Worm (Caenorhabditis elegans) whole organism, L1 larva: Measurements from ENCODE around the gene ostf-4.
A peak's percentile ranks its signal among the peaks of the same experiment; 100 is the strongest.

Experiments
- F16B12.6 ChIP-seq: fragments of 150-350 bp; optimal IDR thresholded peaks from 2 replicates; lab custom pipeline; 2014; ENCODE audit warnings: missing biosample characterization, missing genetic modification characterization
- Y116A8C.19 ChIP-seq: sonication (generic microtip); optimal IDR thresholded peaks from 2 replicates; lab custom pipeline; 2016; ENCODE audit warnings: missing compliant biosample characterization, missing genetic modification characterization, borderline replicate concordance
- ama-1 ChIP-seq: fragments of 150-350 bp; optimal IDR thresholded peaks from 2 replicates; lab custom pipeline; 2014
- blmp-1 ChIP-seq: fragments of 150-350 bp; optimal IDR thresholded peaks from 2 replicates; lab custom pipeline; 2014; ENCODE audit warnings: missing biosample characterization, missing genetic modification characterization
- ceh-63 ChIP-seq: fragments of 200-800 bp; sonication (Bioruptor generic); optimal IDR thresholded peaks from 2 replicates; lab custom pipeline; 2018; ENCODE audit warnings: mild to moderate bottlenecking, missing genetic modification characterization, missing compliant biosample characterization
- ceh-8 ChIP-seq: fragments of 200-800 bp; sonication (Bioruptor generic); optimal IDR thresholded peaks from 2 replicates; lab custom pipeline; 2018; ENCODE audit warnings: mild to moderate bottlenecking, missing genetic modification characterization, moderate library complexity, missing compliant biosample characterization
- ceh-82 ChIP-seq, 3 experiments: fragments of 150-350 bp in 1 of 3; sonication (generic microtip) in 2 of 3; optimal IDR thresholded peaks; 2 replicates each; lab custom pipeline; 2014 to 2017; ENCODE audit warnings: missing biosample characterization in 3 of 3, missing genetic modification characterization in 3 of 3
- ceh-88 ChIP-seq: fragments of 200-800 bp; sonication (Bioruptor generic); IDR thresholded peaks from 2 replicates; pipeline ENCODE4 v1.3.6; 2022; ENCODE audit warnings: missing genetic modification characterization, missing compliant biosample characterization
- ceh-90 ChIP-seq: sonication (generic microtip); optimal IDR thresholded peaks from 2 replicates; lab custom pipeline; 2016; ENCODE audit warnings: missing genetic modification characterization, missing compliant biosample characterization
- dpl-1 ChIP-seq, 3 experiments: fragments of 150-350 bp in 2 of 3; sonication (generic microtip) in 1 of 3; optimal IDR thresholded peaks; 2 replicates each; lab custom pipeline; 2014 to 2017; ENCODE audit warnings: missing biosample characterization in 3 of 3, missing genetic modification characterization in 3 of 3, missing genetic modification reagents in 3 of 3
- dsc-1 ChIP-seq: sonication (generic microtip); optimal IDR thresholded peaks from 2 replicates; lab custom pipeline; 2016; ENCODE audit warnings: mild to moderate bottlenecking, missing genetic modification characterization, missing compliant biosample characterization
- efl-3 ChIP-seq: fragments of 200-800 bp; sonication (Bioruptor generic); optimal IDR thresholded peaks from 2 replicates; lab custom pipeline; 2018; ENCODE audit warnings: mild to moderate bottlenecking, missing genetic modification characterization, missing compliant biosample characterization
- egl-27 ChIP-seq, 2 experiments: fragments of 150-350 bp in 1 of 2; sonication (generic microtip); optimal IDR thresholded peaks; 3 replicates each; lab custom pipeline; 2017 to 2018; ENCODE audit warnings: missing biosample characterization in 2 of 2, missing genetic modification characterization in 2 of 2, missing genetic modification reagents in 2 of 2
- elt-2 ChIP-seq: sonication (generic microtip); optimal IDR thresholded peaks from 2 replicates; lab custom pipeline; 2016; ENCODE audit warnings: missing genetic modification characterization, mild to moderate bottlenecking, inconsistent platforms, missing compliant biosample characterization, missing genetic modification reagents
- elt-3 ChIP-seq, 6 experiments: fragments of 150-350 bp in 1 of 6; sonication (generic microtip); optimal IDR thresholded peaks; 2 replicates each; lab custom pipeline; 2017 to 2018; ENCODE audit warnings: missing biosample characterization in 6 of 6, missing genetic modification characterization in 6 of 6, inconsistent platforms in 1 of 6
- ets-5 ChIP-seq: fragments of 200-800 bp; sonication (Bioruptor generic); IDR thresholded peaks from 2 replicates; pipeline ENCODE4 v1.3.6; 2022; ENCODE audit warnings: missing genetic modification characterization, missing compliant biosample characterization
- fkh-10 ChIP-seq: sonication (generic microtip); optimal IDR thresholded peaks from 2 replicates; lab custom pipeline; 2017; ENCODE audit warnings: missing biosample characterization, missing genetic modification reagents, missing genetic modification characterization
- fkh-4 ChIP-seq: sonication (generic microtip); optimal IDR thresholded peaks from 2 replicates; lab custom pipeline; 2016; ENCODE audit warnings: missing compliant biosample characterization, missing genetic modification characterization, borderline replicate concordance
- fkh-8 ChIP-seq: sonication (generic microtip); optimal IDR thresholded peaks from 2 replicates; lab custom pipeline; 2016; ENCODE audit warnings: mild to moderate bottlenecking, missing genetic modification characterization, missing compliant biosample characterization
- fos-1 ChIP-seq: fragments of 150-350 bp; optimal IDR thresholded peaks from 2 replicates; lab custom pipeline; 2014; ENCODE audit warnings: missing biosample characterization, missing genetic modification characterization
- hlh-17 ChIP-seq: fragments of 200-800 bp; sonication (Bioruptor generic); optimal IDR thresholded peaks from 2 replicates; lab custom pipeline; 2018; ENCODE audit warnings: missing genetic modification characterization, mild to moderate bottlenecking, missing compliant biosample characterization, moderate library complexity, borderline replicate concordance
- hlh-4 ChIP-seq: sonication (generic microtip); optimal IDR thresholded peaks from 2 replicates; lab custom pipeline; 2016; ENCODE audit warnings: mild to moderate bottlenecking, missing genetic modification characterization, missing compliant biosample characterization
- hpl-2 ChIP-seq: fragments of 150-350 bp; optimal IDR thresholded peaks from 2 replicates; lab custom pipeline; 2014; ENCODE audit warnings: missing biosample characterization, missing genetic modification reagents, missing genetic modification characterization
- isw-1 ChIP-seq: fragments of 200-800 bp; sonication (Bioruptor generic); IDR thresholded peaks from 2 replicates; pipeline ENCODE4 v1.3.6; 2022; ENCODE audit warnings: missing genetic modification characterization, missing compliant biosample characterization
- jun-1 ChIP-seq: fragments of 150-350 bp; optimal IDR thresholded peaks from 2 replicates; lab custom pipeline; 2014; ENCODE audit warnings: missing biosample characterization, missing genetic modification reagents, missing genetic modification characterization
- lin-13 ChIP-seq: fragments of 150-350 bp; optimal IDR thresholded peaks from 2 replicates; lab custom pipeline; 2014; ENCODE audit warnings: missing biosample characterization, missing genetic modification reagents, missing genetic modification characterization
- lin-14 ChIP-seq: fragments of 200-800 bp; sonication (Bioruptor generic); optimal IDR thresholded peaks from 2 replicates; lab custom pipeline; 2018; ENCODE audit warnings: mild to moderate bottlenecking, missing genetic modification characterization, moderate library complexity, missing compliant biosample characterization
- lin-15B ChIP-seq: fragments of 150-350 bp; sonication (generic microtip); optimal IDR thresholded peaks from 3 replicates; lab custom pipeline; 2014; ENCODE audit warnings: missing biosample characterization, missing genetic modification characterization
- lin-39 ChIP-seq: fragments of 150-350 bp; optimal IDR thresholded peaks from 2 replicates; lab custom pipeline; 2014; ENCODE audit warnings: missing biosample characterization, missing genetic modification reagents, missing genetic modification characterization
- lir-3 ChIP-seq: sonication (generic microtip); optimal IDR thresholded peaks from 2 replicates; lab custom pipeline; 2016; ENCODE audit warnings: mild to moderate bottlenecking, missing genetic modification characterization, moderate library complexity, missing compliant biosample characterization; ENCODE audit not compliant: poor library complexity
- lsy-2 ChIP-seq, 2 experiments: fragments of 150-350 bp; optimal IDR thresholded peaks; 2 replicates each; lab custom pipeline; 2014; ENCODE audit warnings: missing biosample characterization in 2 of 2, missing genetic modification characterization in 2 of 2
- mab-9 ChIP-seq: fragments of 200-800 bp; sonication (Bioruptor generic); IDR thresholded peaks from 2 replicates; pipeline ENCODE4 v1.3.6; 2022; ENCODE audit warnings: missing genetic modification reagents, missing genetic modification characterization, missing compliant biosample characterization
- mep-1 ChIP-seq: fragments of 150-350 bp; optimal IDR thresholded peaks from 2 replicates; lab custom pipeline; 2014; ENCODE audit warnings: missing biosample characterization, missing genetic modification characterization
- nhr-11 ChIP-seq: fragments of 150-350 bp; optimal IDR thresholded peaks from 2 replicates; lab custom pipeline; 2014; ENCODE audit warnings: missing biosample characterization, missing genetic modification characterization
- nhr-12 ChIP-seq: sonication (generic microtip); optimal IDR thresholded peaks from 2 replicates; lab custom pipeline; 2017; ENCODE audit warnings: missing biosample characterization, missing genetic modification characterization
- nhr-19 ChIP-seq: fragments of 200-800 bp; sonication (Bioruptor generic); conservative IDR thresholded peaks from 2 replicates; pipeline ENCODE4 v1.3.6; 2022; ENCODE audit warnings: missing genetic modification characterization, missing compliant biosample characterization
- nhr-20 ChIP-seq: sonication (generic microtip); optimal IDR thresholded peaks from 2 replicates; lab custom pipeline; 2016; ENCODE audit warnings: mild to moderate bottlenecking, missing genetic modification characterization, missing compliant biosample characterization
- nhr-237 ChIP-seq: fragments of 150-350 bp; optimal IDR thresholded peaks from 2 replicates; lab custom pipeline; 2014; ENCODE audit warnings: missing biosample characterization, missing genetic modification characterization
- nhr-71 ChIP-seq: sonication (generic microtip); optimal IDR thresholded peaks from 2 replicates; lab custom pipeline; 2016; ENCODE audit warnings: mild to moderate bottlenecking, missing genetic modification characterization, moderate library complexity, missing compliant biosample characterization
- nhr-76 ChIP-seq: sonication (generic microtip); optimal IDR thresholded peaks from 2 replicates; lab custom pipeline; 2017; ENCODE audit warnings: missing biosample characterization, missing genetic modification characterization
- nhr-84 ChIP-seq: sonication (generic microtip); optimal IDR thresholded peaks from 2 replicates; lab custom pipeline; 2017; ENCODE audit warnings: missing biosample characterization, missing genetic modification characterization
- pax-3 ChIP-seq: fragments of 200-800 bp; sonication (Bioruptor generic); optimal IDR thresholded peaks from 2 replicates; lab custom pipeline; 2018; ENCODE audit warnings: mild to moderate bottlenecking, missing genetic modification characterization, moderate library complexity, missing compliant biosample characterization
- pqm-1 ChIP-seq: sonication (generic microtip); optimal IDR thresholded peaks from 3 replicates; lab custom pipeline; 2017; ENCODE audit warnings: missing biosample characterization, missing genetic modification characterization
- rnt-1 ChIP-seq: sonication (generic microtip); optimal IDR thresholded peaks from 2 replicates; lab custom pipeline; 2016; ENCODE audit warnings: mild to moderate bottlenecking, missing genetic modification characterization, moderate library complexity, missing compliant biosample characterization
- snu-23 ChIP-seq: sonication (generic microtip); optimal IDR thresholded peaks from 2 replicates; lab custom pipeline; 2016; ENCODE audit warnings: missing genetic modification characterization, missing compliant biosample characterization
- sptf-1 ChIP-seq: fragments of 150-350 bp; optimal IDR thresholded peaks from 2 replicates; lab custom pipeline; 2014; ENCODE audit warnings: missing biosample characterization, missing genetic modification characterization
- sup-37 ChIP-seq: fragments of 200-800 bp; sonication (Bioruptor generic); optimal IDR thresholded peaks from 2 replicates; lab custom pipeline; 2018; ENCODE audit warnings: mild to moderate bottlenecking, missing genetic modification characterization, missing compliant biosample characterization
- unc-130 ChIP-seq: fragments of 150-350 bp; optimal IDR thresholded peaks from 2 replicates; lab custom pipeline; 2017; ENCODE audit warnings: missing biosample characterization, missing genetic modification characterization, inconsistent platforms
- unc-30 ChIP-seq: sonication (generic microtip); optimal IDR thresholded peaks from 2 replicates; lab custom pipeline; 2017; ENCODE audit warnings: missing biosample characterization, missing genetic modification characterization
- unc-62 ChIP-seq: fragments of 150-350 bp; optimal IDR thresholded peaks from 2 replicates; lab custom pipeline; 2014; ENCODE audit warnings: missing biosample characterization, missing genetic modification reagents, missing genetic modification characterization
- unc-86 ChIP-seq: sonication (generic microtip); optimal IDR thresholded peaks from 2 replicates; lab custom pipeline; 2016; ENCODE audit warnings: missing genetic modification characterization, missing compliant biosample characterization
- unc-98 ChIP-seq: fragments of 200-800 bp; sonication (Bioruptor generic); IDR thresholded peaks from 2 replicates; pipeline ENCODE4 v1.3.6; 2022; ENCODE audit warnings: missing genetic modification characterization, missing compliant biosample characterization
- ztf-4 ChIP-seq: fragments of 150-350 bp; optimal IDR thresholded peaks from 2 replicates; lab custom pipeline; 2014; ENCODE audit warnings: missing biosample characterization, missing genetic modification characterization

Gene ostf-4

DNA sequence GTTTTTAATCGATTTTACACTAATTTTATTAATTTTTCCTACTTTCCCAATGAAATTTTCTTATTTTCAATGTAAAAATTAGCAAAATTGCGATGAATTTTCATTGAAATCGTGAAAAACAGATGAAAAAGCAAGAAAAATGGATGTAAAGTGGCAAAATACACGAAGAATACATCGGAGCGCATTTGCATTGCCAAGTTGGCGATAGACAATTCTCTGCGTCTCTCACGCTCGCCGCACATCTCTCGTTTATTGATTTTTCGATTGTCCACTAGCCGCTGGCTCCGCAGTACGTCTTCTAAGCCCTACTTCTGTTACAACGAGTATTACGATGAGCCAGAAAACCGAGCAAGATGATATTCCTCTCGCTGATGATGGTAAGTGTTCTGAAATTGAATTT, 396 bp upstream of the ostf-4 start, which contains the start of gene unc-69 (continued):
- TF ChIP-seq hlh-4 = no peak
- peak; percentile 48 for TF ChIP-seq nhr-19 (GFP tag; lab: Robert Waterston, UW)
- peak; percentile 66 to 79 for TF ChIP-seq lsy-2 (tag; optimal IDR thresholded peaks at IDR 0.05; lab: Kevin White, UChicago)
- peak; percentile 47 to 68 (median 64) for TF ChIP-seq dpl-1 (GFP tag; optimal IDR thresholded peaks at IDR 0.05; lab: Kevin White, UChicago)
- TF ChIP-seq nhr-11 (tag; lab: Kevin White, UChicago) = no peak
- peak; percentile 48 for TF ChIP-seq dsc-1 (tag; lab: Kevin White, UChicago)
- TF ChIP-seq ets-5 (GFP tag; lab: Robert Waterston, UW) = no peak
- no peak for TF ChIP-seq sptf-1 (tag; lab: Kevin White, UChicago)
- TF ChIP-seq mep-1 (tag; lab: Kevin White, UChicago) = peak; percentile 69
- no peak for TF ChIP-seq unc-30 (tag; lab: Kevin White, UChicago)
- TF ChIP-seq lin-14 (GFP tag; lab: Kevin White, UChicago) = peak; percentile 72
- no peak for TF ChIP-seq elt-2
- TF ChIP-seq unc-98 (GFP tag; lab: Robert Waterston, UW) = no peak
- peak in 1 of 6 experiments; percentile 11 for TF ChIP-seq elt-3 (tag; optimal IDR thresholded peaks at IDR 0.05; lab: Kevin White, UChicago)
- TF ChIP-seq Y116A8C.19 (tag; lab: Kevin White, UChicago) = no peak
- no peak for TF ChIP-seq ceh-8 (GFP tag; lab: Kevin White, UChicago)
- no peak for TF ChIP-seq hlh-17
- TF ChIP-seq nhr-84 (tag; lab: Kevin White, UChicago) = no peak
- no peak for TF ChIP-seq ceh-90 (tag; lab: Kevin White, UChicago)
- no peak for TF ChIP-seq fkh-4 (tag; lab: Kevin White, UChicago)
- TF ChIP-seq mab-9 (GFP tag; lab: Robert Waterston, UW) = no peak
- TF ChIP-seq isw-1 = peak; percentile 43
- TF ChIP-seq pax-3 (tag; lab: Kevin White, UChicago) = no peak
- TF ChIP-seq fkh-10 (GFP tag; lab: Kevin White, UChicago) = no peak
- TF ChIP-seq nhr-237 = no peak
- TF ChIP-seq lin-13 = no peak
- TF ChIP-seq fos-1 (tag; lab: Kevin White, UChicago) = no peak
- no peak for TF ChIP-seq unc-130
- no peak for TF ChIP-seq lir-3
- no peak for TF ChIP-seq ztf-4 (tag; lab: Kevin White, UChicago)
- peak; percentile 63 for TF ChIP-seq lin-15B (tag; lab: Kevin White, UChicago)
- TF ChIP-seq ceh-63 (GFP tag; lab: Kevin White, UChicago) = no peak
- TF ChIP-seq nhr-12 = no peak
- TF ChIP-seq ama-1 (lab: Kevin White, UChicago) = no peak
- TF ChIP-seq nhr-76 (tag; lab: Kevin White, UChicago) = no peak
- no peak for TF ChIP-seq egl-27 (tag; optimal IDR thresholded peaks at IDR 0.05; lab: Kevin White, UChicago)
- no peak for TF ChIP-seq efl-3 (GFP tag; lab: Kevin White, UChicago)
- TF ChIP-seq unc-62 (GFP tag; lab: Kevin White, UChicago) = no peak
- peak; percentile 12 for TF ChIP-seq fkh-8 (tag; lab: Kevin White, UChicago)
- TF ChIP-seq ceh-82 (tag; optimal IDR thresholded peaks at IDR 0.05; lab: Kevin White, UChicago) = peak; percentile 11 to 79 (median 43)
- peak; percentile 59 for TF ChIP-seq rnt-1
- TF ChIP-seq sup-37 (GFP tag; lab: Kevin White, UChicago) = no peak
- no peak for TF ChIP-seq hpl-2
- peak; percentile 39 for TF ChIP-seq jun-1 (tag; lab: Kevin White, UChicago)
- peak; percentile 73 for TF ChIP-seq snu-23 (GFP tag; lab: Kevin White, UChicago)
- TF ChIP-seq pqm-1 = no peak
- peak; percentile 52 for TF ChIP-seq F16B12.6 (tag; lab: Kevin White, UChicago)
- TF ChIP-seq blmp-1 (tag; lab: Kevin White, UChicago) = no peak
- TF ChIP-seq lin-39 (tag; lab: Kevin White, UChicago) = peak; percentile 0
- peak; percentile 70 for TF ChIP-seq nhr-71
- peak; percentile 61 for TF ChIP-seq unc-86 (tag; lab: Kevin White, UChicago)
- TF ChIP-seq ceh-88 = no peak
- peak; percentile 44 for TF ChIP-seq nhr-20 (tag; lab: Kevin White, UChicago)
